Worm (Caenorhabditis elegans) whole organism, L4 larva: Measurements from ENCODE around the gene plg-1.

ENCODE experiments used
- F49E8.2 ChIP-seq: sonication (generic microtip); optimal IDR thresholded peaks from 2 replicates; lab custom pipeline; 2016; ENCODE audit warnings: missing compliant biosample characterization, mild to moderate bottlenecking, missing genetic modification characterization, borderline replicate concordance
- Y5F2A.4 ChIP-seq: fragments of 200-800 bp; sonication (Bioruptor generic); optimal IDR thresholded peaks from 2 replicates; lab custom pipeline; 2018; ENCODE audit warnings: mild to moderate bottlenecking, missing genetic modification characterization, missing compliant biosample characterization
- dve-1 ChIP-seq: sonication (generic microtip); optimal IDR thresholded peaks from 2 replicates; lab custom pipeline; 2017; ENCODE audit warnings: antibody characterized with exemption, mild to moderate bottlenecking, missing genetic modification characterization, missing compliant biosample characterization; ENCODE audit not compliant: insufficient read depth

- TF ChIP-seq dve-1, result no peak
- TF ChIP-seq F49E8.2 (tag; lab: Kevin White, UChicago), result no peak
- TF ChIP-seq Y5F2A.4, result no peak
Measured at ce11 chrIII:8829245-8829644, 22.8 kb upstream of the plg-1 start, which contains the start of gene F44E2.3.
